Worm (Caenorhabditis elegans): ENCODE measurements around the gene memb-1.

- TF ChIP-seq ama-1 (optimal IDR thresholded peaks at IDR 0.05) (no peak), ets-4 (tag; optimal IDR thresholded peaks at IDR 0.05) (no peak), pha-2 (tag; optimal IDR thresholded peaks at IDR 0.05) (no peak), pha-4 (tag; optimal IDR thresholded peaks at IDR 0.05) (no peak), ceh-14 (tag; optimal IDR thresholded peaks at IDR 0.05) (no peak), odd-2 (tag; optimal IDR thresholded peaks at IDR 0.05) (no peak), hlh-8 (tag; optimal IDR thresholded peaks at IDR 0.05) (no peak), pag-3 (tag; optimal IDR thresholded peaks at IDR 0.05; ENCODE audit: borderline replicate concordance) (no peak), fkh-10 (GFP tag; optimal IDR thresholded peaks at IDR 0.05) (no peak), ttx-3 (tag; optimal IDR thresholded peaks at IDR 0.05) (no peak), pqm-1 (tag; optimal IDR thresholded peaks at IDR 0.05) (no peak)
Measured at ce11 chrX:9410747-9411146, 30.6 kb downstream of the memb-1 start.

All from whole organism, late embryonic.